Fruit fly (Drosophila melanogaster): Measurements from ENCODE around the gene ome.

- no peak for TF ChIP-seq CG10348 (GFP tag; IDR thresholded peaks at IDR 0.05)
- TF ChIP-seq Snoo (tag; optimal IDR thresholded peaks at IDR 0.05): peak; percentile 91
- peak; percentile 91 for TF ChIP-seq CG34367 (tag; optimal IDR thresholded peaks at IDR 0.05)
- peak; percentile 69 for TF ChIP-seq EcR (GFP tag; optimal IDR thresholded peaks at IDR 0.05)
- TF ChIP-seq CG15710 (tag; optimal IDR thresholded peaks at IDR 0.05): peak; percentile 92
- peak; percentile 89 for TF ChIP-seq CG13204 (GFP tag; optimal IDR thresholded peaks at IDR 0.05)
- TF ChIP-seq CG9948 (tag; optimal IDR thresholded peaks at IDR 0.05): peak; percentile 92
- peak; percentile 84 for TF ChIP-seq D1 (tag; optimal IDR thresholded peaks at IDR 0.05)
- TF ChIP-seq CG4496 (GFP tag; IDR thresholded peaks at IDR 0.05): peak; percentile 89
- peak; percentile 94 for TF ChIP-seq CG8159 (tag; optimal IDR thresholded peaks at IDR 0.05)
- peak; percentile 91 for TF ChIP-seq CG12605 (GFP tag; IDR thresholded peaks at IDR 0.05)
Observed at dm6 chr3L:14636740-14637189, 35.9 kb upstream of the ome start.
